Fruit fly (Drosophila melanogaster): ENCODE measurements around the gene CG6026.

CG6026 gene

dm6 chr3R:19014742-19015422 lies 18.5 kb upstream of the CG6026 start (continued):
- 0 out of 2 replicates have a peak, but pooled peaks have one; percentile 35 for TF ChIP-seq dati (GFP tag; IDR thresholded peaks at IDR 0.05)
- no peak for TF ChIP-seq CG10543 (GFP tag; optimal IDR thresholded peaks at IDR 0.05)
- no peak for TF ChIP-seq CG10565 (GFP tag; optimal IDR thresholded peaks at IDR 0.05)
- peak; percentile 62 for TF ChIP-seq sisA (GFP tag; IDR thresholded peaks at IDR 0.05)
- no peak for TF ChIP-seq CG11093 (GFP tag; IDR thresholded peaks at IDR 0.05)
- peak; percentile 53 for TF ChIP-seq CG12769 (tag; optimal IDR thresholded peaks at IDR 0.05)
- peak; percentile 78; the same call in 2 of the 3 replicates for TF ChIP-seq ci (GFP tag; IDR thresholded peaks at IDR 0.05)
- no peak for TF ChIP-seq CG11085 (GFP tag; IDR thresholded peaks at IDR 0.05)
- TF ChIP-seq CG17802 (tag; optimal IDR thresholded peaks at IDR 0.05), result no peak
- peak in 1 of 2 experiments; percentile 24 for TF ChIP-seq Pdp1 (GFP tag; optimal IDR thresholded peaks at IDR 0.05)
- TF ChIP-seq zfh1 (GFP tag; IDR thresholded peaks at IDR 0.05), result peak; percentile 70
- TF ChIP-seq CG17912 (GFP tag; optimal IDR thresholded peaks at IDR 0.05), result no peak
- no peak for TF ChIP-seq kah (GFP tag; optimal IDR thresholded peaks at IDR 0.05)
- no peak for TF ChIP-seq CG1529 (GFP tag; optimal IDR thresholded peaks at IDR 0.05)
- no peak for TF ChIP-seq CG2129 (GFP tag; IDR thresholded peaks at IDR 0.05; ENCODE audit: partially characterized antibody)
- no peak for TF ChIP-seq Tbp (GFP tag; optimal IDR thresholded peaks at IDR 0.05)
- no peak; the same call in 2 of the 3 replicates for TF ChIP-seq CG14050 (GFP tag; IDR thresholded peaks at IDR 0.05)
- TF ChIP-seq CG10366 (GFP tag; IDR thresholded peaks at IDR 0.05), result 0 out of 2 replicates have a peak, but pooled peaks have one; percentile 25
- TF ChIP-seq Gug (GFP tag; IDR thresholded peaks at IDR 0.05), result no peak
- no peak for TF ChIP-seq Sox100B (GFP tag; optimal IDR thresholded peaks at IDR 0.05)
- no peak for TF ChIP-seq CG6854 (GFP tag; optimal IDR thresholded peaks at IDR 0.05)
- no peak for TF ChIP-seq Med (GFP tag)
- TF ChIP-seq CG10431 (GFP tag; optimal IDR thresholded peaks at IDR 0.05), result no peak
- no peak for TF ChIP-seq jing (GFP tag; optimal IDR thresholded peaks at IDR 0.05)
- no peak for TF ChIP-seq Adf1 (GFP tag; IDR thresholded peaks at IDR 0.05)
- no peak for TF ChIP-seq HmgZ (tag; optimal IDR thresholded peaks at IDR 0.05)
- TF ChIP-seq lilli (GFP tag; optimal IDR thresholded peaks at IDR 0.05), result no peak
- peak in 1 of 2 experiments; percentile 31 for TF ChIP-seq Hr51 (GFP tag; optimal IDR thresholded peaks at IDR 0.05)
- no peak for TF ChIP-seq Hsf (GFP tag; optimal IDR thresholded peaks at IDR 0.05)
- no peak for TF ChIP-seq Lhr (GFP tag; optimal IDR thresholded peaks at IDR 0.05)
- no peak for TF ChIP-seq mirr (GFP tag; optimal IDR thresholded peaks at IDR 0.05)
- peak; percentile 20 for TF ChIP-seq nerfin-1 (tag; optimal IDR thresholded peaks at IDR 0.05)
- no peak for TF ChIP-seq CG7357 (GFP tag; IDR thresholded peaks at IDR 0.05)
- TF ChIP-seq otp (GFP tag; IDR thresholded peaks at IDR 0.05), result no peak
- no peak for TF ChIP-seq Doc3 (GFP tag; IDR thresholded peaks at IDR 0.05; ENCODE audit: partially characterized antibody)
- no peak for TF ChIP-seq Trl (optimal IDR thresholded peaks at IDR 0.05)
- no peak for TF ChIP-seq Trl (GFP tag; optimal IDR thresholded peaks at IDR 0.05)
- TF ChIP-seq nerfin-2 (GFP tag; IDR thresholded peaks at IDR 0.05; ENCODE audit: partially characterized antibody), result no peak
- no peak for TF ChIP-seq inv (GFP tag; IDR thresholded peaks at IDR 0.05; ENCODE audit: partially characterized antibody)
- no peak for TF ChIP-seq TFAM (GFP tag; optimal IDR thresholded peaks at IDR 0.05)
- TF ChIP-seq onecut (GFP tag; IDR thresholded peaks at IDR 0.05), result no peak
- no peak for TF ChIP-seq Mad (GFP tag; optimal IDR thresholded peaks at IDR 0.05)
- TF ChIP-seq NC2β (GFP tag; optimal IDR thresholded peaks at IDR 0.05), result no peak
- TF ChIP-seq lmd (GFP tag; IDR thresholded peaks at IDR 0.05), result peak; percentile 56
- no peak for TF ChIP-seq Dad (GFP tag; optimal IDR thresholded peaks at IDR 0.05)
- peak; percentile 66 for TF ChIP-seq CG31441 (GFP tag; IDR thresholded peaks at IDR 0.05)
- no peak for TF ChIP-seq en (GFP tag; optimal IDR thresholded peaks at IDR 0.05)
- TF ChIP-seq jigr1 (GFP tag; IDR thresholded peaks at IDR 0.05), result no peak
- TF ChIP-seq pum (GFP tag; optimal IDR thresholded peaks at IDR 0.05), result no peak
- no peak for TF ChIP-seq ac (GFP tag; optimal IDR thresholded peaks at IDR 0.05)
- no peak for TF ChIP-seq pzg (GFP tag; optimal IDR thresholded peaks at IDR 0.05)
